Fruit fly (Drosophila melanogaster) S2 (cell line): ENCODE data around the gene ball.

Experiments used
- CG8478 ChIP-seq: fragments of >200 bp; optimal IDR thresholded peaks from 2 replicates; lab custom pipeline; 2018
- CTCF ChIP-seq, 2 experiments: fragments of >200 bp; optimal IDR thresholded peaks; 2 replicates each; lab custom pipeline; 2018

The ball gene

dm6 chr3R:26866577-26867456 is at the start of gene ball, which contains the start of gene His2Av:
ball (minus strand) TSS chr3R:26866807.
His2Av (plus strand) TSS chr3R:26866929.
- TF ChIP-seq CG8478: no peak
- TF ChIP-seq CTCF (optimal IDR thresholded peaks at IDR 0.05; lab: Kevin White, UChicago): peak; percentile 97 to 99

- TF ChIP-seq CG8478 (no peak), CTCF (optimal IDR thresholded peaks at IDR 0.05; lab: Kevin White, UChicago) (no peak)
These were observed 48.9 kb upstream of the ball start, which contains the start of gene CG46339 for dm6 chr3R:26915463-26915925. CG46339 (plus strand) TSS chr3R:26915761.

dm6 chr3R:26912615-26913014 is 46.0 kb upstream of the ball start, which contains the start of gene Ets97D:
Ets97D (minus strand) TSS chr3R:26912886.
- TF ChIP-seq CTCF (optimal IDR thresholded peaks at IDR 0.05; lab: Kevin White, UChicago) (peak in 1 of 2 experiments; percentile 26), CG8478 (no peak)

- TF ChIP-seq CTCF (optimal IDR thresholded peaks at IDR 0.05; lab: Kevin White, UChicago) (no peak), CG8478 (no peak)
These were observed 42.1 kb upstream of the ball start for dm6 chr3R:26908750-26909149.

- no peak for TF ChIP-seq CG8478
- no peak for TF ChIP-seq CTCF (optimal IDR thresholded peaks at IDR 0.05; lab: Kevin White, UChicago)
These were observed 40.3 kb upstream of the ball start for dm6 chr3R:26906711-26907510.

- TF ChIP-seq CTCF (optimal IDR thresholded peaks at IDR 0.05; lab: Kevin White, UChicago): no peak
- TF ChIP-seq CG8478: no peak
These were observed 39.4 kb upstream of the ball start for dm6 chr3R:26906034-26906433.

dm6 chr3R:26899982-26900381 is 33.4 kb upstream of the ball start:
- TF ChIP-seq CG8478: no peak
- TF ChIP-seq CTCF (optimal IDR thresholded peaks at IDR 0.05; lab: Kevin White, UChicago): no peak

dm6 chr3R:26897302-26897701 is 30.7 kb upstream of the ball start:
- TF ChIP-seq CTCF (optimal IDR thresholded peaks at IDR 0.05; lab: Kevin White, UChicago): no peak
- no peak for TF ChIP-seq CG8478

- TF ChIP-seq CTCF (optimal IDR thresholded peaks at IDR 0.05; lab: Kevin White, UChicago) (no peak), CG8478 (no peak)
These were observed 29.7 kb upstream of the ball start for dm6 chr3R:26896260-26896659.

- no peak for TF ChIP-seq CTCF (optimal IDR thresholded peaks at IDR 0.05; lab: Kevin White, UChicago)
These were observed 27.2 kb upstream of the ball start for dm6 chr3R:26893621-26894316.

- TF ChIP-seq CG8478 (no peak), CTCF (optimal IDR thresholded peaks at IDR 0.05; lab: Kevin White, UChicago) (no peak)
These were observed 26.2 kb upstream of the ball start for dm6 chr3R:26892764-26893163.

dm6 chr3R:26890499-26890898 is 23.9 kb upstream of the ball start:
- TF ChIP-seq CTCF (optimal IDR thresholded peaks at IDR 0.05; lab: Kevin White, UChicago) (no peak), CG8478 (no peak)

dm6 chr3R:26890088-26890487 is 23.5 kb upstream of the ball start:
- TF ChIP-seq CTCF (optimal IDR thresholded peaks at IDR 0.05; lab: Kevin White, UChicago): no peak
- TF ChIP-seq CG8478: no peak

dm6 chr3R:26888086-26888724 is 21.6 kb upstream of the ball start:
- no peak for TF ChIP-seq CTCF (optimal IDR thresholded peaks at IDR 0.05; lab: Kevin White, UChicago)
- TF ChIP-seq CG8478: no peak

- TF ChIP-seq CTCF (optimal IDR thresholded peaks at IDR 0.05; lab: Kevin White, UChicago) (no peak), CG8478 (no peak)
These were observed 20.5 kb upstream of the ball start for dm6 chr3R:26887155-26887554.
